Worm (Caenorhabditis elegans) whole organism, L1 larva: ENCODE data around the gene T28A8.3.

Experiments
- Y116A8C.19 ChIP-seq: sonication (generic microtip); optimal IDR thresholded peaks from 2 replicates; lab custom pipeline; 2016; ENCODE audit warnings: missing compliant biosample characterization, missing genetic modification characterization, borderline replicate concordance
- alr-1 ChIP-seq: fragments of 200-800 bp; sonication (Bioruptor generic); optimal IDR thresholded peaks from 2 replicates; lab custom pipeline; 2018; ENCODE audit warnings: borderline replicate concordance, mild to moderate bottlenecking, missing genetic modification characterization, missing compliant biosample characterization
- efl-1 ChIP-seq, 4 experiments: fragments of 150-350 bp; optimal IDR thresholded peaks in 3 of 4; peaks in 1 of 4; 1 replicate in 1 of 4; 2 replicates in 3 of 4; lab custom pipeline; 2014; ENCODE audit warnings: missing biosample characterization in 2 of 4, missing genetic modification characterization in 2 of 4, missing genetic modification reagents in 2 of 4
- egl-27 ChIP-seq, 2 experiments: fragments of 150-350 bp in 1 of 2; sonication (generic microtip); optimal IDR thresholded peaks; 3 replicates each; lab custom pipeline; 2017 to 2018; ENCODE audit warnings: missing biosample characterization in 2 of 2, missing genetic modification characterization in 2 of 2, missing genetic modification reagents in 2 of 2
- elt-2 ChIP-seq: sonication (generic microtip); optimal IDR thresholded peaks from 2 replicates; lab custom pipeline; 2016; ENCODE audit warnings: missing genetic modification characterization, mild to moderate bottlenecking, inconsistent platforms, missing compliant biosample characterization, missing genetic modification reagents
- elt-3 ChIP-seq, 6 experiments: fragments of 150-350 bp in 1 of 6; sonication (generic microtip); optimal IDR thresholded peaks; 2 replicates each; lab custom pipeline; 2017 to 2018; ENCODE audit warnings: missing biosample characterization in 6 of 6, missing genetic modification characterization in 6 of 6, inconsistent platforms in 1 of 6
- fos-1 ChIP-seq: fragments of 150-350 bp; optimal IDR thresholded peaks from 2 replicates; lab custom pipeline; 2014; ENCODE audit warnings: missing biosample characterization, missing genetic modification characterization
- lin-13 ChIP-seq: fragments of 150-350 bp; optimal IDR thresholded peaks from 2 replicates; lab custom pipeline; 2014; ENCODE audit warnings: missing biosample characterization, missing genetic modification reagents, missing genetic modification characterization
- lin-15B ChIP-seq: fragments of 150-350 bp; sonication (generic microtip); optimal IDR thresholded peaks from 3 replicates; lab custom pipeline; 2014; ENCODE audit warnings: missing biosample characterization, missing genetic modification characterization
- mdl-1 ChIP-seq, 2 experiments: fragments of 150-350 bp; optimal IDR thresholded peaks; 2 replicates each; lab custom pipeline; 2014 to 2017; ENCODE audit warnings: missing biosample characterization in 2 of 2, missing genetic modification characterization in 2 of 2, inconsistent platforms in 1 of 2
- nhr-11 ChIP-seq: fragments of 150-350 bp; optimal IDR thresholded peaks from 2 replicates; lab custom pipeline; 2014; ENCODE audit warnings: missing biosample characterization, missing genetic modification characterization
- nhr-90 ChIP-seq: sonication (generic microtip); optimal IDR thresholded peaks from 2 replicates; lab custom pipeline; 2016; ENCODE audit warnings: mild to moderate bottlenecking, missing genetic modification characterization, missing compliant biosample characterization; ENCODE audit not compliant: poor library complexity
- unc-62 ChIP-seq: fragments of 150-350 bp; optimal IDR thresholded peaks from 2 replicates; lab custom pipeline; 2014; ENCODE audit warnings: missing biosample characterization, missing genetic modification reagents, missing genetic modification characterization

- no peak for TF ChIP-seq nhr-90 (tag; lab: Kevin White, UChicago)
- TF ChIP-seq fos-1 (tag; lab: Kevin White, UChicago) = no peak
- TF ChIP-seq elt-2 (tag; lab: Kevin White, UChicago) = no peak
- no peak for TF ChIP-seq efl-1 (optimal IDR thresholded peaks at IDR 0.05; lab: Kevin White, UChicago)
- no peak for TF ChIP-seq efl-1 (GFP tag; optimal IDR thresholded peaks at IDR 0.05 in 1 of 2; lab: Kevin White, UChicago)
- TF ChIP-seq nhr-11 (tag; lab: Kevin White, UChicago) = no peak
- TF ChIP-seq mdl-1 (tag; optimal IDR thresholded peaks at IDR 0.05; lab: Kevin White, UChicago) = no peak
- TF ChIP-seq lin-13 (GFP tag; lab: Kevin White, UChicago) = no peak
- no peak for TF ChIP-seq elt-3 (tag; optimal IDR thresholded peaks at IDR 0.05; lab: Kevin White, UChicago)
- TF ChIP-seq egl-27 (tag; optimal IDR thresholded peaks at IDR 0.05; lab: Kevin White, UChicago) = no peak
- TF ChIP-seq unc-62 = no peak
- TF ChIP-seq alr-1 (tag; lab: Kevin White, UChicago) = no peak
- TF ChIP-seq lin-15B (tag; lab: Kevin White, UChicago) = no peak
- TF ChIP-seq Y116A8C.19 (tag; lab: Kevin White, UChicago) = no peak
These were observed at the start of gene T28A8.3 for ce11 chrIII:13505718-13506117.
